Worm (Caenorhabditis elegans): ENCODE results near the gene sup-36.

sup-36 gene

DNA sequence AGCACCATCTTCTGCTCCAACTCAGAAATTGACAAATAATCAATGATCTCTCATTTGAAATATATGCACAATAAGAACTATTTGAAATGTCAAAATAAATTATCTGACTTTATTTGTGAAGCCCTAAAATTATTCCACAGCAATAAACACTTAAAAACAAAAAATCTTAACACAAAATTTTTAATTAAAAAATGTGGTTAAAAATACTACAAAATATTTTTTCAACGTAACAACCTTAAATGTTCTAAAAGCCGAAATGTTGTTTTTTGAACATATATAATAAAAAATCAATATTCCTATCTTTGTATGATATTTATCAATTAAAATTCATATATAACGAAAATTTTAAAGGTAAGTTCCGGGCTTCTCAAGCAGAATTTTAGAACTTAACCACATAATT lies 2.0 kb upstream of the sup-36 start, which contains the start of gene F38A5.8:
Gene F38A5.8, plus strand, starts transcription at position 301 of the 400 bp plus-strand sequence.
- TF ChIP-seq dmd-4 (tag; optimal IDR thresholded peaks at IDR 0.05) (no peak), snpc-4 (tag; optimal IDR thresholded peaks at IDR 0.05) (no peak), R02D3.7 (tag; optimal IDR thresholded peaks at IDR 0.05) (no peak), ceh-16 (tag; optimal IDR thresholded peaks at IDR 0.05) (no peak)

ce11 chrIV:6602376-6602775 lies 902 bp downstream of the sup-36 start, which contains the start of gene F15B10.3:
Gene F15B10.3 (plus strand): TSS chrIV:6602676.
- TF ChIP-seq nhr-129 (tag; optimal IDR thresholded peaks at IDR 0.05) (no peak), lin-11 (tag; optimal IDR thresholded peaks at IDR 0.05) (no peak), ZK546.5 (tag; optimal IDR thresholded peaks at IDR 0.05) (no peak), nhr-10 (tag; optimal IDR thresholded peaks at IDR 0.05) (no peak), nhr-237 (tag; optimal IDR thresholded peaks at IDR 0.05) (no peak), peb-1 (tag; optimal IDR thresholded peaks at IDR 0.05) (no peak), nhr-25 (tag; optimal IDR thresholded peaks at IDR 0.05) (no peak)

- TF ChIP-seq sma-9 (GFP tag; optimal IDR thresholded peaks at IDR 0.05) (peak; percentile 15), sma-9 (tag; optimal IDR thresholded peaks at IDR 0.05) (no peak), lin-11 (tag; optimal IDR thresholded peaks at IDR 0.05) (no peak), skn-1 (tag; optimal IDR thresholded peaks at IDR 0.05) (no peak), F13H6.1 (tag; optimal IDR thresholded peaks at IDR 0.05) (no peak), nhr-129 (tag; optimal IDR thresholded peaks at IDR 0.05) (no peak), mab-5 (tag; optimal IDR thresholded peaks at IDR 0.05) (no peak), R02D3.7 (tag; optimal IDR thresholded peaks at IDR 0.05) (no peak)
Measured at ce11 chrIV:6603549-6603948, 2.1 kb downstream of the sup-36 start.

- TF ChIP-seq elt-3 (tag; optimal IDR thresholded peaks at IDR 0.05) = no peak
Measured at ce11 chrIV:6605863-6606262, 4.4 kb downstream of the sup-36 start, which contains the start of gene nstp-2. Gene nstp-2 (minus strand): TSS chrIV:6606188.

- TF ChIP-seq Y55F3AM.14 (GFP tag; optimal IDR thresholded peaks at IDR 0.05) (no peak), elt-3 (tag; optimal IDR thresholded peaks at IDR 0.05) (no peak), nhr-77 (tag; optimal IDR thresholded peaks at IDR 0.05) (no peak), nhr-6 (tag; optimal IDR thresholded peaks at IDR 0.05) (no peak), nhr-23 (tag; optimal IDR thresholded peaks at IDR 0.05) (no peak), ztf-11 (tag; optimal IDR thresholded peaks at IDR 0.05) (no peak), zag-1 (tag; optimal IDR thresholded peaks at IDR 0.05) (no peak), dmd-4 (tag; optimal IDR thresholded peaks at IDR 0.05) (no peak), lin-11 (tag; optimal IDR thresholded peaks at IDR 0.05) (no peak), C34F6.9 (tag; optimal IDR thresholded peaks at IDR 0.05) (peak; percentile 10), blmp-1 (tag; optimal IDR thresholded peaks at IDR 0.05; ENCODE audit: insufficient read depth) (no peak), nhr-129 (tag; optimal IDR thresholded peaks at IDR 0.05) (no peak), nhr-237 (tag; optimal IDR thresholded peaks at IDR 0.05) (no peak), sma-9 (GFP tag; optimal IDR thresholded peaks at IDR 0.05) (no peak), sma-9 (tag; optimal IDR thresholded peaks at IDR 0.05) (no peak), nhr-25 (tag; optimal IDR thresholded peaks at IDR 0.05) (peak; percentile 17), unc-39 (tag; optimal IDR thresholded peaks at IDR 0.05) (no peak), egl-27 (tag; optimal IDR thresholded peaks at IDR 0.05) (no peak)
Measured at ce11 chrIV:6606587-6606986, 5.1 kb downstream of the sup-36 start.

DNA sequence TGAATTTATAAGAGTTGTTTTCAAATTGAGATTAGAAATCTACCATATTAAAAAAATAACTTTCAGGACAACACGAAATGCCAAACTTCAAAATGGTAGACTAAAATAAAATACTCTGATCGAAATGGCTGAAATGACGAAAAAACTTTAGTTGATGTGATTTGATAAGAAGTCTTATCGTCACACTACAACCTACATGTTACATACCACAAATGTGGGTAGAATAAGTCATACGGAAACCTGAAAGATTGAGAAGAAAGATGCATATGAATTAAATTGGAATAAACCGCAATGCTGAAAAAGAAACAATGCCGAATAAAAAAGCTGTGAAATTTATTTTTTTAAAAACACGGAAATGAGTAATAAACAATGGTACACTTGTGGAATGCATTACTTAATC lies 5.6 kb downstream of the sup-36 start:
- TF ChIP-seq lin-11 (tag; optimal IDR thresholded peaks at IDR 0.05) (no peak), fos-1 (tag; optimal IDR thresholded peaks at IDR 0.05) (peak; percentile 18)

DNA sequence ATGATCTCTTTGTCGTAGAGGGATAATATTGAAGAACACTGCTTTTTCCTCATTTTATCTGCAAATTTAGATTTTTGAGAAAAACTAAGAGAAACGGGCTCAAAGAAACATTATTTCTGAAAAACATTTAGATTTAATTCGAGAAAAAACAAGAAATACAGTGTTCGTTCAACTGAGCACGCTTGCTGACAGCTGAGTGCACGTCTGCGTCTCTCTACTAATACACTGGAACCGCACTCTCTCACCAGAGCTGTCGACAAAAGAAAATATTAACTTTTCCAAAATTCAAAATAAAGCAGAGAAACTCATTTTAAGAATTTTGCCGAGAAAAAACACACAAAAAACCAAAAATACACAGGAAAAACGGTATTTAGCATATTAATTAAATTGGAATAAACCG lies 11.8 kb downstream of the sup-36 start, which contains the start of gene drh-1:
Gene drh-1, minus strand, starts transcription at position 58 of the 400 bp plus-strand sequence.
- TF ChIP-seq aly-2 (tag; optimal IDR thresholded peaks at IDR 0.05) = no peak
- peak in 1 of 2 experiments; percentile 64 for TF ChIP-seq lsy-2 (tag; optimal IDR thresholded peaks at IDR 0.05)
- TF ChIP-seq ztf-4 (tag; optimal IDR thresholded peaks at IDR 0.05) = no peak
- TF ChIP-seq unc-39 (tag; optimal IDR thresholded peaks at IDR 0.05) = no peak
- peak; percentile 51 for TF ChIP-seq C34F6.9 (tag; optimal IDR thresholded peaks at IDR 0.05)

All from whole organism, L2 larva.